Worm (Caenorhabditis elegans) whole organism, young adult: Measurements from ENCODE around the gene ubc-15.
A peak's percentile ranks its signal among the peaks of the same experiment; 100 is the strongest.

Source experiments
- B0019.2 ChIP-seq: fragments of 200-800 bp; sonication (Bioruptor generic); conservative IDR thresholded peaks from 2 replicates; pipeline ENCODE4 v1.3.6; 2022; ENCODE audit warnings: missing genetic modification reagents, missing genetic modification characterization, missing compliant biosample characterization
- B0336.3 ChIP-seq: fragments of 200-800 bp; sonication (Bioruptor generic); IDR thresholded peaks from 2 replicates; pipeline ENCODE4 v1.3.6; 2022; ENCODE audit warnings: missing genetic modification characterization, missing compliant biosample characterization
- F23B12.7 ChIP-seq: sonication (generic microtip); optimal IDR thresholded peaks from 2 replicates; lab custom pipeline; 2017; ENCODE audit warnings: missing genetic modification characterization, mild to moderate bottlenecking, missing compliant biosample characterization, antibody characterized with exemption, moderate library complexity; ENCODE audit not compliant: insufficient read depth
- F52B5.7 ChIP-seq: sonication (generic microtip); optimal IDR thresholded peaks from 2 replicates; lab custom pipeline; 2016; ENCODE audit warnings: mild to moderate bottlenecking, missing genetic modification characterization, missing compliant biosample characterization
- F57C9.4 ChIP-seq: sonication (generic microtip); optimal IDR thresholded peaks from 2 replicates; lab custom pipeline; 2017; ENCODE audit warnings: mild to moderate bottlenecking, missing genetic modification characterization, missing compliant biosample characterization
- Y67H2A.10 ChIP-seq: fragments of 200-800 bp; sonication (Bioruptor generic); conservative IDR thresholded peaks from 2 replicates; pipeline ENCODE4 v1.3.6; 2022; ENCODE audit warnings: missing genetic modification reagents, missing genetic modification characterization, missing compliant biosample characterization
- aptf-2 ChIP-seq: fragments of 200-800 bp; sonication (Bioruptor generic); conservative IDR thresholded peaks from 2 replicates; pipeline ENCODE4 v1.3.6; 2022; ENCODE audit warnings: missing genetic modification reagents, missing genetic modification characterization, missing compliant biosample characterization
- athp-1 ChIP-seq: sonication (generic microtip); optimal IDR thresholded peaks from 2 replicates; lab custom pipeline; 2017; ENCODE audit warnings: mild to moderate bottlenecking, missing genetic modification characterization, missing compliant biosample characterization
- attf-3 ChIP-seq: fragments of 200-800 bp; sonication (Bioruptor generic); conservative IDR thresholded peaks from 2 replicates; pipeline ENCODE4 v1.3.6; 2022; ENCODE audit warnings: missing genetic modification reagents, missing genetic modification characterization, missing compliant biosample characterization
- ccch-3 ChIP-seq: fragments of 200-800 bp; sonication (Bioruptor generic); optimal IDR thresholded peaks from 2 replicates; lab custom pipeline; 2018; ENCODE audit warnings: mild to moderate bottlenecking, missing genetic modification characterization, missing compliant biosample characterization
- cebp-2 ChIP-seq: fragments of 200-800 bp; sonication (Bioruptor generic); IDR thresholded peaks from 2 replicates; pipeline ENCODE4 v1.3.6; 2022; ENCODE audit warnings: missing genetic modification characterization, missing compliant biosample characterization
- ceh-79 ChIP-seq: sonication (generic microtip); optimal IDR thresholded peaks from 2 replicates; lab custom pipeline; 2017; ENCODE audit warnings: mild to moderate bottlenecking, missing genetic modification characterization, missing compliant biosample characterization
- egl-44 ChIP-seq: fragments of 200-800 bp; sonication (Bioruptor generic); IDR thresholded peaks from 2 replicates; pipeline ENCODE4 v1.3.6; 2022; ENCODE audit warnings: missing genetic modification reagents, missing genetic modification characterization, missing compliant biosample characterization
- egrh-3 ChIP-seq: fragments of 200-800 bp; sonication (Bioruptor generic); IDR thresholded peaks from 2 replicates; pipeline ENCODE4 v1.3.6; 2022; ENCODE audit warnings: missing genetic modification reagents, missing genetic modification characterization, missing compliant biosample characterization
- ekl-4 ChIP-seq: fragments of 200-800 bp; sonication (Bioruptor generic); IDR thresholded peaks from 2 replicates; pipeline ENCODE4 v1.3.6; 2022; ENCODE audit warnings: missing genetic modification reagents, missing genetic modification characterization, missing compliant biosample characterization
- fkh-3 ChIP-seq: sonication (generic microtip); optimal IDR thresholded peaks from 2 replicates; lab custom pipeline; 2016; ENCODE audit warnings: mild to moderate bottlenecking, missing genetic modification characterization, missing compliant biosample characterization
- hmg-1.2 ChIP-seq: fragments of 200-800 bp; sonication (Bioruptor generic); IDR thresholded peaks from 2 replicates; pipeline ENCODE4 v1.3.6; 2022; ENCODE audit warnings: missing genetic modification reagents, missing genetic modification characterization, missing compliant biosample characterization
- hmg-20 ChIP-seq: fragments of 200-800 bp; sonication (Bioruptor generic); IDR thresholded peaks from 2 replicates; pipeline ENCODE4 v1.3.6; 2022; ENCODE audit warnings: missing genetic modification reagents, missing genetic modification characterization, missing compliant biosample characterization
- lag-1 ChIP-seq: fragments of 200-800 bp; sonication (Bioruptor generic); IDR thresholded peaks from 2 replicates; pipeline ENCODE4 v1.3.6; 2022; ENCODE audit warnings: missing genetic modification reagents, missing genetic modification characterization, missing compliant biosample characterization
- lin-26 ChIP-seq: fragments of 200-800 bp; sonication (Bioruptor generic); IDR thresholded peaks from 2 replicates; pipeline ENCODE4 v1.3.6; 2022; ENCODE audit warnings: missing genetic modification reagents, missing genetic modification characterization, missing compliant biosample characterization
- lin-40 ChIP-seq: sonication (generic microtip); optimal IDR thresholded peaks from 2 replicates; lab custom pipeline; 2016; ENCODE audit warnings: missing genetic modification characterization, mild to moderate bottlenecking, missing compliant biosample characterization, missing genotype, missing genetic modification reagents
- lin-54 ChIP-seq: fragments of 200-800 bp; sonication (Bioruptor generic); optimal IDR thresholded peaks from 2 replicates; lab custom pipeline; 2018; ENCODE audit warnings: mild to moderate bottlenecking, missing genetic modification characterization, missing compliant biosample characterization
- lsy-27 ChIP-seq: sonication (generic microtip); optimal IDR thresholded peaks from 2 replicates; lab custom pipeline; 2017; ENCODE audit warnings: missing genetic modification characterization, mild to moderate bottlenecking, missing compliant biosample characterization, antibody characterized with exemption, missing genotype, borderline replicate concordance; ENCODE audit not compliant: insufficient read depth
- madf-10 ChIP-seq: sonication (generic microtip); optimal IDR thresholded peaks from 2 replicates; lab custom pipeline; 2016; ENCODE audit warnings: mild to moderate bottlenecking, missing genetic modification characterization, missing compliant biosample characterization
- madf-6 ChIP-seq: fragments of 200-800 bp; sonication (Bioruptor generic); IDR thresholded peaks from 2 replicates; pipeline ENCODE4 v1.3.6; 2022; ENCODE audit warnings: missing genetic modification reagents, missing genetic modification characterization, missing compliant biosample characterization
- madf-8 ChIP-seq: fragments of 200-800 bp; sonication (Bioruptor generic); conservative IDR thresholded peaks from 2 replicates; pipeline ENCODE4 v1.3.6; 2022; ENCODE audit warnings: missing genetic modification reagents, missing genetic modification characterization, missing compliant biosample characterization
- nhr-27 ChIP-seq: fragments of 200-800 bp; sonication (Bioruptor generic); optimal IDR thresholded peaks from 2 replicates; lab custom pipeline; 2018; ENCODE audit warnings: mild to moderate bottlenecking, missing genetic modification characterization, moderate library complexity, missing compliant biosample characterization
- nhr-90 ChIP-seq: sonication (generic microtip); optimal IDR thresholded peaks from 2 replicates; lab custom pipeline; 2016; ENCODE audit warnings: missing genotype, mild to moderate bottlenecking, missing genetic modification characterization, missing compliant biosample characterization
- rcor-1 ChIP-seq: fragments of 200-800 bp; sonication (Bioruptor generic); IDR thresholded peaks from 2 replicates; pipeline ENCODE4 v1.3.6; 2022; ENCODE audit warnings: missing genetic modification reagents, missing genetic modification characterization, missing compliant biosample characterization
- sea-2 ChIP-seq: fragments of 200-800 bp; sonication (Bioruptor generic); IDR thresholded peaks from 2 replicates; pipeline ENCODE4 v1.3.6; 2022; ENCODE audit warnings: missing genetic modification characterization, missing compliant biosample characterization
- snpc-1.1 ChIP-seq: sonication (generic microtip); optimal IDR thresholded peaks from 2 replicates; lab custom pipeline; 2017; ENCODE audit warnings: missing genetic modification characterization, mild to moderate bottlenecking, missing compliant biosample characterization, antibody characterized with exemption, moderate library complexity, missing genotype, missing genetic modification reagents; ENCODE audit not compliant: insufficient read depth
- snpc-4 ChIP-seq, 5 experiments: fragments of 150-350 bp in 1 of 5; sonication (generic microtip) in 4 of 5; optimal IDR thresholded peaks; 2 replicates each; lab custom pipeline; 2014 to 2018; ENCODE audit warnings: missing genetic modification characterization in 5 of 5, missing biosample characterization in 3 of 5, antibody characterized with exemption in 2 of 5, mild to moderate bottlenecking in 2 of 5, missing compliant biosample characterization in 2 of 5, missing genotype in 2 of 5, moderate library complexity in 2 of 5, missing genetic modification reagents in 1 of 5
- sptf-2 ChIP-seq: fragments of 200-800 bp; sonication (Bioruptor generic); optimal IDR thresholded peaks from 2 replicates; lab custom pipeline; 2018; ENCODE audit warnings: mild to moderate bottlenecking, missing genetic modification characterization, missing compliant biosample characterization
- unc-62 ChIP-seq: fragments of 150-350 bp; optimal IDR thresholded peaks from 2 replicates; lab custom pipeline; 2014; ENCODE audit warnings: missing biosample characterization, missing genetic modification reagents, missing genetic modification characterization
- zfh-2 ChIP-seq: fragments of 200-800 bp; sonication (Bioruptor generic); conservative IDR thresholded peaks from 2 replicates; pipeline ENCODE4 v1.3.6; 2022; ENCODE audit warnings: missing genetic modification reagents, missing genetic modification characterization, missing compliant biosample characterization
- zim-3 ChIP-seq: sonication (generic microtip); optimal IDR thresholded peaks from 2 replicates; lab custom pipeline; 2017; ENCODE audit warnings: mild to moderate bottlenecking, missing genetic modification characterization, moderate library complexity, missing compliant biosample characterization
- ztf-22 ChIP-seq: fragments of 200-800 bp; sonication (Bioruptor generic); optimal IDR thresholded peaks from 2 replicates; lab custom pipeline; 2018; ENCODE audit warnings: mild to moderate bottlenecking, missing genetic modification characterization, moderate library complexity, missing compliant biosample characterization
- ztf-25 ChIP-seq: fragments of 200-800 bp; sonication (Bioruptor generic); IDR thresholded peaks from 2 replicates; pipeline ENCODE4 v1.3.6; 2022; ENCODE audit warnings: missing genetic modification reagents, missing genetic modification characterization, missing compliant biosample characterization

ubc-15 gene

ce11 chrII:2884810-2885209, 28.6 kb downstream of the ubc-15 start, which contains the start of gene pigw-1:
Gene pigw-1 (minus strand): TSS chrII:2884910.
- TF ChIP-seq B0019.2 (GFP tag; lab: Robert Waterston, UW) (no peak), ztf-25 (GFP tag; lab: Robert Waterston, UW) (no peak), B0336.3 (GFP tag; lab: Robert Waterston, UW) (no peak), madf-6 (GFP tag; lab: Robert Waterston, UW) (no peak)
- TF ChIP-seq, all 124 proteins: peak for 0

- TF ChIP-seq madf-6 (GFP tag; lab: Robert Waterston, UW) = no peak; the same call in 1 of the 2 replicates
- TF ChIP-seq hmg-20 = 0 out of 2 replicates have a peak, but pooled peaks have one; percentile 23
- TF ChIP-seq F23B12.7 (tag; lab: Kevin White, UChicago) = no peak
- TF ChIP-seq hmg-1.2 (GFP tag; lab: Robert Waterston, UW) = peak; percentile 81
- TF ChIP-seq aptf-2 (GFP tag; lab: Robert Waterston, UW) = no peak
- peak; percentile 19 for TF ChIP-seq egrh-3 (GFP tag; lab: Robert Waterston, UW)
- no peak for TF ChIP-seq lin-54 (GFP tag; lab: Kevin White, UChicago)
- 0 out of 2 replicates have a peak, but pooled peaks have one; percentile 31 for TF ChIP-seq lag-1 (GFP tag; lab: Robert Waterston, UW)
- TF ChIP-seq rcor-1 (GFP tag; lab: Robert Waterston, UW) = no peak
Observed at ce11 chrII:2881088-2881487, 32.3 kb downstream of the ubc-15 start.

- TF ChIP-seq snpc-4 (GFP tag; optimal IDR thresholded peaks at IDR 0.05; lab: Kevin White, UChicago) (no peak), snpc-4 (tag; optimal IDR thresholded peaks at IDR 0.05; lab: Kevin White, UChicago) (no peak), madf-10 (tag; lab: Kevin White, UChicago) (no peak), nhr-90 (no peak), lin-40 (tag; lab: Kevin White, UChicago) (no peak), ceh-79 (tag; lab: Kevin White, UChicago) (no peak), cebp-2 (GFP tag; lab: Robert Waterston, UW) (no peak), ztf-22 (GFP tag; lab: Kevin White, UChicago) (no peak), B0336.3 (GFP tag; lab: Robert Waterston, UW) (no peak), attf-3 (GFP tag; lab: Robert Waterston, UW) (no peak), zim-3 (tag; lab: Kevin White, UChicago) (no peak), zfh-2 (no peak), athp-1 (no peak), lin-26 (GFP tag; lab: Robert Waterston, UW) (no peak), Y67H2A.10 (GFP tag; lab: Robert Waterston, UW) (no peak), aptf-2 (GFP tag; lab: Robert Waterston, UW) (no peak), rcor-1 (GFP tag; lab: Robert Waterston, UW) (no peak)
Observed at ce11 chrII:2878909-2879308, 34.5 kb downstream of the ubc-15 start.

ce11 chrII:2874801-2875200, 38.6 kb downstream of the ubc-15 start, which contains the start of gene Y110A2AL.1:
Gene Y110A2AL.1 (plus strand): TSS chrII:2875101.
- TF ChIP-seq F52B5.7 (tag; lab: Kevin White, UChicago) = no peak
- no peak for TF ChIP-seq sptf-2 (GFP tag; lab: Kevin White, UChicago)
- no peak for TF ChIP-seq madf-8 (GFP tag; lab: Robert Waterston, UW)
- no peak for TF ChIP-seq snpc-1.1 (tag; lab: Kevin White, UChicago)
- no peak for TF ChIP-seq fkh-3 (tag; lab: Kevin White, UChicago)
- no peak for TF ChIP-seq F57C9.4
- no peak for TF ChIP-seq lsy-27 (tag; lab: Kevin White, UChicago)
- no peak for TF ChIP-seq sea-2
- no peak for TF ChIP-seq ccch-3
- no peak for TF ChIP-seq egl-44 (GFP tag; lab: Robert Waterston, UW)
- TF ChIP-seq nhr-27 (tag; lab: Kevin White, UChicago) = no peak
- no peak for TF ChIP-seq ekl-4 (GFP tag; lab: Robert Waterston, UW)
- no peak for TF ChIP-seq unc-62 (GFP tag; lab: Kevin White, UChicago)
- no peak for TF ChIP-seq attf-3 (GFP tag; lab: Robert Waterston, UW)
